Fruit fly (Drosophila melanogaster) whole organism: Measurements from ENCODE around the gene GMF.

Experiments
- CG8478 ChIP-seq: fragments of >200 bp; optimal IDR thresholded peaks from 2 replicates; lab custom pipeline; 2018; ENCODE audit warnings: inconsistent platforms
- Dll ChIP-seq: fragments of >200 bp; optimal IDR thresholded peaks from 2 replicates; lab custom pipeline; 2017
- EcR ChIP-seq, 2 experiments: fragments of >200 bp; optimal IDR thresholded peaks; 2 replicates each; lab custom pipeline; 2017; ENCODE audit warnings: missing biosample characterization in 2 of 2, missing genetic modification characterization in 2 of 2, missing genetic modification reagents in 2 of 2
- pan ChIP-seq: fragments of >200 bp; optimal IDR thresholded peaks from 2 replicates; lab custom pipeline; 2017
- psq ChIP-seq: fragments of >200 bp; optimal IDR thresholded peaks from 2 replicates; lab custom pipeline; 2017
- usp ChIP-seq: fragments of >200 bp; optimal IDR thresholded peaks from 2 replicates; lab custom pipeline; 2017; ENCODE audit warnings: missing biosample characterization, missing genetic modification characterization, mixed read lengths

DNA sequence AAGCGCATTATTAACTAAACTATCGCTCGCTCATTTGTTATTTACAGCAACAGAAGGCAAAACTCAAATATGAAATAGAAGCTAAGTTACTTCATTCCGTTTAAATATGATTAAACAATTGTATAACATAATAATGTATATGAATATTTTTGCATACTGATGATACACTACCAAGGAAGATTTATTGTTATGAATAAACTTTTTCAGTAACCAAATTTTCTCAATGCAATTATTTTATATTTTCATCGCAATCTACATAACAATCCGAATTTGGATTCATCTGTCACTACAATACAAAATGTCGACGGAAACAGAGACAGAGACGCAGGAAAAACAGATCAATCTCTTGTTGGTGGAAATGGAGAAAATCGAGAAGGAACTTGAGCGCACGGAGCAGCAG lies 11.8 kb downstream of the GMF start, which contains the start of gene CG17329:
- no peak for TF ChIP-seq pan (lab: Kevin White, UChicago)
- TF ChIP-seq psq (lab: Kevin White, UChicago), result no peak
- TF ChIP-seq CG8478 (lab: Kevin White, UChicago), result no peak
- no peak for TF ChIP-seq Dll (lab: Kevin White, UChicago)
- TF ChIP-seq usp (GFP tag; lab: Kevin White, UChicago), result no peak
- no peak for TF ChIP-seq EcR (GFP tag; optimal IDR thresholded peaks at IDR 0.05; lab: Kevin White, UChicago)
